Worm (Caenorhabditis elegans) whole organism, L3 larva: Measurements from ENCODE around the gene pes-9.

ENCODE experiments used
- ZK546.5 ChIP-seq: sonication (generic microtip); optimal IDR thresholded peaks from 2 replicates; lab custom pipeline; 2017; ENCODE audit warnings: missing biosample characterization, missing genetic modification characterization
- aly-2 ChIP-seq: fragments of 150-350 bp; optimal IDR thresholded peaks from 2 replicates; lab custom pipeline; 2014; ENCODE audit warnings: missing biosample characterization, missing genetic modification characterization
- ceh-28 ChIP-seq: fragments of 150-350 bp; optimal IDR thresholded peaks from 2 replicates; lab custom pipeline; 2014; ENCODE audit warnings: missing biosample characterization, missing genetic modification reagents, missing genetic modification characterization
- ceh-82 ChIP-seq: fragments of 150-350 bp; optimal IDR thresholded peaks from 2 replicates; lab custom pipeline; 2014; ENCODE audit warnings: missing biosample characterization, missing genetic modification characterization
- ceh-9 ChIP-seq: sonication (generic microtip); optimal IDR thresholded peaks from 2 replicates; lab custom pipeline; 2018; ENCODE audit warnings: missing biosample characterization, missing genetic modification characterization
- daf-12 ChIP-seq: fragments of 150-350 bp; optimal IDR thresholded peaks from 2 replicates; lab custom pipeline; 2014; ENCODE audit warnings: missing biosample characterization, missing genetic modification reagents, missing genetic modification characterization
- egl-27 ChIP-seq: sonication (generic microtip); optimal IDR thresholded peaks from 4 replicates; lab custom pipeline; 2017; ENCODE audit warnings: missing biosample characterization, missing genetic modification reagents, missing genetic modification characterization
- egl-5 ChIP-seq: fragments of 150-350 bp; optimal IDR thresholded peaks from 2 replicates; lab custom pipeline; 2017; ENCODE audit warnings: missing biosample characterization, missing genetic modification reagents, missing genetic modification characterization, inconsistent platforms
- elt-1 ChIP-seq: fragments of 150-350 bp; optimal IDR thresholded peaks from 2 replicates; lab custom pipeline; 2014; ENCODE audit warnings: missing biosample characterization, missing genetic modification characterization
- elt-2 ChIP-seq: sonication (generic microtip); optimal IDR thresholded peaks from 2 replicates; lab custom pipeline; 2016; ENCODE audit warnings: missing genetic modification reagents, mild to moderate bottlenecking, missing genetic modification characterization, missing compliant biosample characterization
- elt-3 ChIP-seq, 3 experiments: fragments of 150-350 bp in 1 of 3; sonication (generic microtip) in 2 of 3; optimal IDR thresholded peaks; 2 replicates in 2 of 3; 4 replicates in 1 of 3; lab custom pipeline; 2014 to 2017; ENCODE audit warnings: missing biosample characterization in 3 of 3, missing genetic modification characterization in 3 of 3
- fos-1 ChIP-seq: fragments of 150-350 bp; optimal IDR thresholded peaks from 2 replicates; lab custom pipeline; 2014; ENCODE audit warnings: missing biosample characterization, missing genetic modification characterization
- jun-1 ChIP-seq: fragments of 150-350 bp; optimal IDR thresholded peaks from 2 replicates; lab custom pipeline; 2014; ENCODE audit warnings: missing biosample characterization, missing genetic modification reagents, missing genetic modification characterization
- lsy-12 ChIP-seq: sonication (generic microtip); optimal IDR thresholded peaks from 2 replicates; lab custom pipeline; 2016; ENCODE audit warnings: mild to moderate bottlenecking, missing genetic modification characterization, missing compliant biosample characterization
- mdl-1 ChIP-seq: fragments of 150-350 bp; optimal IDR thresholded peaks from 2 replicates; lab custom pipeline; 2014; ENCODE audit warnings: missing biosample characterization, missing genetic modification characterization
- mml-1 ChIP-seq: fragments of 150-350 bp; sonication (generic microtip); optimal IDR thresholded peaks from 3 replicates; lab custom pipeline; 2014; ENCODE audit warnings: missing biosample characterization, missing genetic modification characterization
- nfya-1 ChIP-seq: sonication (generic microtip); optimal IDR thresholded peaks from 2 replicates; lab custom pipeline; 2017; ENCODE audit warnings: missing genetic modification characterization, mild to moderate bottlenecking, missing compliant biosample characterization, antibody characterized with exemption, moderate library complexity; ENCODE audit not compliant: insufficient read depth
- nhr-23 ChIP-seq: fragments of 150-350 bp; optimal IDR thresholded peaks from 2 replicates; lab custom pipeline; 2014; ENCODE audit warnings: missing biosample characterization, missing genetic modification reagents, missing genetic modification characterization
- nhr-25 ChIP-seq: sonication (generic microtip); optimal IDR thresholded peaks from 2 replicates; lab custom pipeline; 2017; ENCODE audit warnings: missing biosample characterization, missing genetic modification characterization
- nhr-28 ChIP-seq: fragments of 150-350 bp; optimal IDR thresholded peaks from 2 replicates; lab custom pipeline; 2014; ENCODE audit warnings: missing biosample characterization, missing genetic modification characterization
- nhr-43 ChIP-seq: sonication (generic microtip); optimal IDR thresholded peaks from 2 replicates; lab custom pipeline; 2016; ENCODE audit warnings: mild to moderate bottlenecking, missing genetic modification characterization, missing compliant biosample characterization; ENCODE audit not compliant: poor library complexity, severe bottlenecking
- nhr-67 ChIP-seq: fragments of 150-350 bp; optimal IDR thresholded peaks from 2 replicates; lab custom pipeline; 2014; ENCODE audit warnings: missing biosample characterization, missing genetic modification characterization
- nhr-76 ChIP-seq: fragments of 150-350 bp; sonication (generic microtip); optimal IDR thresholded peaks from 5 replicates; lab custom pipeline; 2014; ENCODE audit warnings: missing biosample characterization, missing genetic modification characterization
- pha-4 ChIP-seq: fragments of 150-350 bp; optimal IDR thresholded peaks from 2 replicates; lab custom pipeline; 2014; ENCODE audit warnings: missing biosample characterization, missing genetic modification reagents, missing genetic modification characterization
- pqm-1 ChIP-seq: fragments of 150-350 bp; optimal IDR thresholded peaks from 2 replicates; lab custom pipeline; 2017; ENCODE audit warnings: missing biosample characterization, missing genetic modification characterization, inconsistent platforms
- sea-2 ChIP-seq: fragments of 150-350 bp; sonication (generic microtip); optimal IDR thresholded peaks from 4 replicates; lab custom pipeline; 2014; ENCODE audit warnings: missing biosample characterization, missing genetic modification reagents, missing genetic modification characterization
- snpc-4 ChIP-seq: fragments of 150-350 bp; optimal IDR thresholded peaks from 2 replicates; lab custom pipeline; 2014; ENCODE audit warnings: missing biosample characterization, missing genetic modification characterization
- tbx-2 ChIP-seq: sonication (generic microtip); optimal IDR thresholded peaks from 2 replicates; lab custom pipeline; 2016; ENCODE audit warnings: mild to moderate bottlenecking, missing genetic modification characterization, missing compliant biosample characterization
- unc-39 ChIP-seq: sonication (generic microtip); optimal IDR thresholded peaks from 4 replicates; lab custom pipeline; 2017; ENCODE audit warnings: missing biosample characterization, missing genetic modification characterization
- ztf-11 ChIP-seq: fragments of 150-350 bp; optimal IDR thresholded peaks from 2 replicates; lab custom pipeline; 2014; ENCODE audit warnings: missing biosample characterization, missing genetic modification characterization
- ztf-4 ChIP-seq: fragments of 150-350 bp; optimal IDR thresholded peaks from 2 replicates; lab custom pipeline; 2014; ENCODE audit warnings: missing biosample characterization, missing genetic modification characterization

The pes-9 gene

ce11 chrV:14597681-14598184 is 899 bp upstream of the pes-9 start, which contains the start of gene R11H6.2 (continued):
- peak; percentile 44 for TF ChIP-seq nfya-1 (tag; lab: Kevin White, UChicago)
- no peak for TF ChIP-seq nhr-76
- no peak for TF ChIP-seq elt-1 (tag; lab: Kevin White, UChicago)
- TF ChIP-seq ceh-28 (tag; lab: Kevin White, UChicago), result no peak
- no peak for TF ChIP-seq lsy-12
- TF ChIP-seq mml-1 (tag; lab: Kevin White, UChicago), result no peak
- TF ChIP-seq unc-39 (tag; lab: Kevin White, UChicago), result no peak
- TF ChIP-seq daf-12 (tag; lab: Kevin White, UChicago), result no peak
- no peak for TF ChIP-seq mdl-1 (tag; lab: Kevin White, UChicago)
- TF ChIP-seq, all 47 proteins: peak for 9

- TF ChIP-seq elt-2 (tag; lab: Kevin White, UChicago) (peak; percentile 72), ceh-9 (tag; lab: Kevin White, UChicago) (no peak)
These were observed 850 bp downstream of the pes-9 start for ce11 chrV:14595984-14596383.

- TF ChIP-seq nhr-43 (tag; lab: Kevin White, UChicago) (no peak), ceh-28 (tag; lab: Kevin White, UChicago) (no peak), elt-2 (tag; lab: Kevin White, UChicago) (peak; percentile 3), ztf-11 (tag; lab: Kevin White, UChicago) (no peak), nhr-25 (tag; lab: Kevin White, UChicago) (no peak), aly-2 (tag; lab: Kevin White, UChicago) (no peak), ceh-82 (no peak), daf-12 (tag; lab: Kevin White, UChicago) (no peak)
These were observed 1.9 kb downstream of the pes-9 start for ce11 chrV:14594943-14595342.

ce11 chrV:14594103-14594502 is 2.7 kb downstream of the pes-9 start:
- TF ChIP-seq nhr-23 (tag; lab: Kevin White, UChicago) (no peak), ztf-11 (tag; lab: Kevin White, UChicago) (no peak), ZK546.5 (tag; lab: Kevin White, UChicago) (no peak), tbx-2 (tag; lab: Kevin White, UChicago) (no peak), nfya-1 (tag; lab: Kevin White, UChicago) (no peak), ceh-28 (tag; lab: Kevin White, UChicago) (no peak), jun-1 (tag; lab: Kevin White, UChicago) (no peak), nhr-28 (tag; lab: Kevin White, UChicago) (no peak), elt-1 (tag; lab: Kevin White, UChicago) (no peak), ztf-4 (tag; lab: Kevin White, UChicago) (no peak)

ce11 chrV:14585351-14585750 is 11.5 kb downstream of the pes-9 start, which contains the start of gene Y40H4A.2:
TSS of gene Y40H4A.2 (minus strand) at chrV:14585451.
- TF ChIP-seq mml-1 (tag; lab: Kevin White, UChicago) (no peak), fos-1 (tag; lab: Kevin White, UChicago) (no peak), pqm-1 (tag; lab: Kevin White, UChicago) (no peak), nhr-76 (no peak), sea-2 (GFP tag; lab: Kevin White, UChicago) (no peak), snpc-4 (tag; lab: Kevin White, UChicago) (no peak), daf-12 (tag; lab: Kevin White, UChicago) (no peak), ceh-28 (tag; lab: Kevin White, UChicago) (no peak), ztf-11 (tag; lab: Kevin White, UChicago) (no peak), ztf-4 (tag; lab: Kevin White, UChicago) (no peak), elt-2 (tag; lab: Kevin White, UChicago) (no peak), elt-3 (tag; optimal IDR thresholded peaks at IDR 0.05; lab: Kevin White, UChicago) (no peak)

ce11 chrV:14579619-14580018 is 17.2 kb downstream of the pes-9 start, which contains the start of gene gar-3:
TSS of gene gar-3 (minus strand) at chrV:14579719.
- no peak for TF ChIP-seq egl-27
- no peak for TF ChIP-seq pha-4 (tag; lab: Kevin White, UChicago)
- no peak for TF ChIP-seq nfya-1 (tag; lab: Kevin White, UChicago)
- no peak for TF ChIP-seq elt-3 (tag; optimal IDR thresholded peaks at IDR 0.05; lab: Kevin White, UChicago)
- TF ChIP-seq elt-1 (tag; lab: Kevin White, UChicago), result no peak
- no peak for TF ChIP-seq egl-5 (tag; lab: Kevin White, UChicago)
- no peak for TF ChIP-seq nhr-67 (tag; lab: Kevin White, UChicago)
- TF ChIP-seq jun-1 (tag; lab: Kevin White, UChicago), result no peak
- no peak for TF ChIP-seq unc-39 (tag; lab: Kevin White, UChicago)
- TF ChIP-seq fos-1 (tag; lab: Kevin White, UChicago), result no peak
- no peak for TF ChIP-seq elt-2 (tag; lab: Kevin White, UChicago)
- no peak for TF ChIP-seq mml-1 (tag; lab: Kevin White, UChicago)
- no peak for TF ChIP-seq mdl-1 (tag; lab: Kevin White, UChicago)
- no peak for TF ChIP-seq lsy-12
- no peak for TF ChIP-seq ZK546.5 (tag; lab: Kevin White, UChicago)
- no peak for TF ChIP-seq ceh-82
- no peak for TF ChIP-seq daf-12 (tag; lab: Kevin White, UChicago)
